Fruit fly (Drosophila melanogaster): ENCODE measurements around the gene CG42268.

DNA sequence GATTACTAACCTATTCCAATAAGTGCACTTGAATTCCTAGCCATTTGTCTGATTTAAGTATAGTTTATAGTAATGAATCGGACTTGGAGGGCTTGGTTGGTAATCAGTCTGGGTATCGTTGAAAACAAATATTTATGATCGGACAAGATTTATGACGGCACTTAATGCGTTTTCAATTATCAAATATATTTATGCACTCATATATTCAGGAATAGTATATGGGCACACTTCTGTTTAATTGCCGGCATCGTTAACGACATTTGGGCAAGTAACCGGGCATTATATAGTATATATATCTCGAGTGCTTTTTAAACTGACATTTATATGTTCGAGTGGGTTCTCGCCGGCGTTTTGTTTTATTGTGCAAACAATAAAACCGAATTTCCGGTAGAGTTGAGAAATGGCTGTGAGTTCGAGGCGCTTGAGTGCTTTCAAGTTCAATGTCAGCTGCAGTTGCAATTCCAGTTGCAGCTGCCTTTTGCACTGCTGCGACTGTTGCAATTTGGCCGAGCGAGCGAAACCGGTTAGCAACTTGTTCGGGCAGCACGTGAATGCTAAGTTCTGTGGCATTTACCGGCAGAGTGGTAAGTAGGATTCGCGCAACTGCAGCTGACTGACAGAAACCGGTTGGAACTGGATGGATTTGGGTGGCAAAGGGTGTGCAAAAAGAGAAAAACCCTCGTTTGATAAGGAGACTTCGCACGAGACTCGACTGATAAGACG is 7.6 kb upstream of the CG42268 start:
- TF ChIP-seq Myc (optimal IDR thresholded peaks at IDR 0.05) (no peak), h (optimal IDR thresholded peaks at IDR 0.05) (no peak), psq (optimal IDR thresholded peaks at IDR 0.05) (no peak), insv (optimal IDR thresholded peaks at IDR 0.05) (no peak), ttk (optimal IDR thresholded peaks at IDR 0.05) (no peak)

All from Kc167 (cell line).